Worm (Caenorhabditis elegans) whole organism, L4 larva: ENCODE measurements around the gene D1014.6.

ENCODE experiments used
- D1046.2 ChIP-seq: fragments of 200-800 bp; sonication (Bioruptor generic); IDR thresholded peaks from 2 replicates; pipeline ENCODE4 v1.3.6; 2022; ENCODE audit warnings: missing genetic modification characterization, missing compliant biosample characterization
- F10B5.3 ChIP-seq: sonication (generic microtip); optimal IDR thresholded peaks from 2 replicates; lab custom pipeline; 2016; ENCODE audit warnings: mild to moderate bottlenecking, missing genetic modification characterization, missing compliant biosample characterization
- F49E8.2 ChIP-seq: sonication (generic microtip); optimal IDR thresholded peaks from 2 replicates; lab custom pipeline; 2016; ENCODE audit warnings: missing compliant biosample characterization, mild to moderate bottlenecking, missing genetic modification characterization, borderline replicate concordance
- R02D3.7 ChIP-seq: fragments of 150-350 bp; sonication (generic microtip); optimal IDR thresholded peaks from 3 replicates; lab custom pipeline; 2014; ENCODE audit warnings: missing biosample characterization, missing genetic modification characterization
- T20F7.1 ChIP-seq: fragments of 200-800 bp; sonication (Bioruptor generic); optimal IDR thresholded peaks from 2 replicates; lab custom pipeline; 2018; ENCODE audit warnings: mild to moderate bottlenecking, missing genetic modification characterization, missing compliant biosample characterization
- T26A8.4 ChIP-seq: fragments of 200-800 bp; sonication (Bioruptor generic); IDR thresholded peaks from 2 replicates; pipeline ENCODE4 v1.3.6; 2022; ENCODE audit warnings: missing genetic modification characterization, missing compliant biosample characterization
- Y105C5A.15 ChIP-seq: fragments of 200-800 bp; sonication (Bioruptor generic); IDR thresholded peaks from 2 replicates; pipeline ENCODE4 v1.3.6; 2022; ENCODE audit warnings: missing genetic modification characterization, missing compliant biosample characterization
- ZK337.2 ChIP-seq: fragments of 200-800 bp; sonication (Bioruptor generic); IDR thresholded peaks from 2 replicates; pipeline ENCODE4 v1.3.6; 2022; ENCODE audit warnings: missing genetic modification reagents, missing genetic modification characterization, missing compliant biosample characterization
- ZK546.5 ChIP-seq, 2 experiments: sonication (generic microtip); optimal IDR thresholded peaks; 2 replicates each; lab custom pipeline; 2017; ENCODE audit warnings: missing biosample characterization in 2 of 2, missing genetic modification characterization in 2 of 2
- aha-1 ChIP-seq: fragments of 150-350 bp; peaks from one replicate; lab custom pipeline; 2014; ENCODE audit warnings: missing biosample characterization, missing genetic modification characterization
- ceh-44 ChIP-seq: fragments of 200-800 bp; sonication (Bioruptor generic); IDR thresholded peaks from 2 replicates; pipeline ENCODE4 v1.3.6; 2022; ENCODE audit warnings: missing genetic modification reagents, missing genetic modification characterization, missing compliant biosample characterization
- ceh-62 ChIP-seq: sonication (generic microtip); optimal IDR thresholded peaks from 2 replicates; lab custom pipeline; 2017; ENCODE audit warnings: missing biosample characterization, missing genetic modification characterization
- ceh-82 ChIP-seq: sonication (generic microtip); optimal IDR thresholded peaks from 2 replicates; lab custom pipeline; 2017; ENCODE audit warnings: missing biosample characterization, missing genetic modification characterization
- cey-2 ChIP-seq: sonication (generic microtip); optimal IDR thresholded peaks from 3 replicates; lab custom pipeline; 2017; ENCODE audit warnings: missing genetic modification characterization, mild to moderate bottlenecking, missing compliant biosample characterization, antibody characterized with exemption, borderline replicate concordance; ENCODE audit not compliant: insufficient read depth
- daf-8 ChIP-seq: fragments of 200-800 bp; sonication (Bioruptor generic); IDR thresholded peaks from 2 replicates; pipeline ENCODE4 v1.3.6; 2022; ENCODE audit warnings: missing genetic modification characterization, missing compliant biosample characterization
- dmd-8 ChIP-seq: fragments of 200-800 bp; sonication (Bioruptor generic); IDR thresholded peaks from 2 replicates; pipeline ENCODE4 v1.3.6; 2022; ENCODE audit warnings: missing genetic modification characterization, missing compliant biosample characterization
- duxl-1 ChIP-seq: sonication (generic microtip); optimal IDR thresholded peaks from 2 replicates; lab custom pipeline; 2016; ENCODE audit warnings: mild to moderate bottlenecking, missing genetic modification characterization, moderate library complexity, missing compliant biosample characterization; ENCODE audit not compliant: poor library complexity
- gei-8 ChIP-seq: fragments of 200-800 bp; sonication (Bioruptor generic); optimal IDR thresholded peaks from 2 replicates; lab custom pipeline; 2018; ENCODE audit warnings: mild to moderate bottlenecking, missing genetic modification characterization, missing compliant biosample characterization
- hlh-30 ChIP-seq: sonication (generic microtip); optimal IDR thresholded peaks from 2 replicates; lab custom pipeline; 2017; ENCODE audit warnings: antibody characterized with exemption, mild to moderate bottlenecking, missing genetic modification characterization, missing compliant biosample characterization; ENCODE audit not compliant: insufficient read depth
- hmg-1.1 ChIP-seq: fragments of 200-800 bp; sonication (Bioruptor generic); IDR thresholded peaks from 2 replicates; pipeline ENCODE4 v1.3.6; 2022; ENCODE audit warnings: missing genetic modification reagents, missing genetic modification characterization, missing compliant biosample characterization
- jun-1 ChIP-seq: fragments of 150-350 bp; optimal IDR thresholded peaks from 2 replicates; lab custom pipeline; 2014; ENCODE audit warnings: missing biosample characterization, missing genetic modification reagents, missing genetic modification characterization
- lin-1 ChIP-seq: fragments of 200-800 bp; sonication (Bioruptor generic); IDR thresholded peaks from 2 replicates; pipeline ENCODE4 v1.3.6; 2022; ENCODE audit warnings: missing genetic modification reagents, missing genetic modification characterization, missing compliant biosample characterization
- lin-13 ChIP-seq: fragments of 150-350 bp; optimal IDR thresholded peaks from 2 replicates; lab custom pipeline; 2014; ENCODE audit warnings: missing biosample characterization, missing genetic modification reagents, missing genetic modification characterization
- lin-29 ChIP-seq: fragments of 200-800 bp; sonication (Bioruptor generic); IDR thresholded peaks from 2 replicates; pipeline ENCODE4 v1.3.6; 2022; ENCODE audit warnings: missing genetic modification reagents, missing genetic modification characterization, missing compliant biosample characterization
- lin-38 ChIP-seq: fragments of 200-800 bp; sonication (Bioruptor generic); IDR thresholded peaks from 2 replicates; pipeline ENCODE4 v1.3.6; 2022; ENCODE audit warnings: missing genetic modification reagents, missing genetic modification characterization, missing compliant biosample characterization
- lin-39 ChIP-seq: fragments of 150-350 bp; optimal IDR thresholded peaks from 2 replicates; lab custom pipeline; 2014; ENCODE audit warnings: missing biosample characterization, missing genetic modification reagents, missing genetic modification characterization
- lir-3 ChIP-seq: sonication (generic microtip); optimal IDR thresholded peaks from 2 replicates; lab custom pipeline; 2016; ENCODE audit warnings: mild to moderate bottlenecking, missing genetic modification characterization, missing compliant biosample characterization
- lsy-2 ChIP-seq, 2 experiments: fragments of 150-350 bp in 1 of 2; sonication (generic microtip) in 1 of 2; optimal IDR thresholded peaks; 2 replicates each; lab custom pipeline; 2014 to 2017; ENCODE audit warnings: missing biosample characterization in 2 of 2, missing genetic modification characterization in 2 of 2
- mdl-1 ChIP-seq, 2 experiments: fragments of 150-350 bp in 1 of 2; sonication (generic microtip) in 1 of 2; optimal IDR thresholded peaks; 2 replicates each; lab custom pipeline; 2014 to 2017; ENCODE audit warnings: missing biosample characterization in 2 of 2, missing genetic modification characterization in 2 of 2
- mdt-29 ChIP-seq: fragments of 200-800 bp; sonication (Bioruptor generic); IDR thresholded peaks from 2 replicates; pipeline ENCODE4 v1.3.6; 2022; ENCODE audit warnings: missing genetic modification reagents, missing genetic modification characterization, missing compliant biosample characterization
- mxl-3 ChIP-seq: fragments of 200-800 bp; sonication (Bioruptor generic); optimal IDR thresholded peaks from 2 replicates; lab custom pipeline; 2018; ENCODE audit warnings: mild to moderate bottlenecking, missing genetic modification characterization, missing compliant biosample characterization
- nhr-102 ChIP-seq: sonication (generic microtip); optimal IDR thresholded peaks from 2 replicates; lab custom pipeline; 2016; ENCODE audit warnings: mild to moderate bottlenecking, missing genetic modification characterization, moderate library complexity, missing compliant biosample characterization
- nhr-237 ChIP-seq: sonication (generic microtip); optimal IDR thresholded peaks from 2 replicates; lab custom pipeline; 2017; ENCODE audit warnings: missing biosample characterization, missing genetic modification characterization
- nhr-25 ChIP-seq: sonication (generic microtip); optimal IDR thresholded peaks from 2 replicates; lab custom pipeline; 2017; ENCODE audit warnings: missing genetic modification characterization, mild to moderate bottlenecking, missing compliant biosample characterization, antibody characterized with exemption, moderate library complexity, borderline replicate concordance; ENCODE audit not compliant: insufficient read depth
- nhr-41 ChIP-seq: fragments of 200-800 bp; sonication (Bioruptor generic); IDR thresholded peaks from 2 replicates; pipeline ENCODE4 v1.3.6; 2022; ENCODE audit warnings: missing genetic modification reagents, missing genetic modification characterization, missing compliant biosample characterization
- nhr-42 ChIP-seq: fragments of 200-800 bp; sonication (Bioruptor generic); IDR thresholded peaks from 2 replicates; pipeline ENCODE4 v1.3.6; 2022; ENCODE audit warnings: missing genetic modification characterization, missing compliant biosample characterization
- nhr-48 ChIP-seq: sonication (generic microtip); optimal IDR thresholded peaks from 2 replicates; lab custom pipeline; 2016; ENCODE audit warnings: mild to moderate bottlenecking, missing genetic modification characterization, missing compliant biosample characterization
- nhr-6 ChIP-seq: fragments of 150-350 bp; optimal IDR thresholded peaks from 2 replicates; lab custom pipeline; 2014; ENCODE audit warnings: missing biosample characterization, missing genetic modification characterization
- nhr-76 ChIP-seq: fragments of 150-350 bp; optimal IDR thresholded peaks from 2 replicates; lab custom pipeline; 2014; ENCODE audit warnings: missing biosample characterization, missing genetic modification characterization
- nhr-77 ChIP-seq: fragments of 150-350 bp; optimal IDR thresholded peaks from 2 replicates; lab custom pipeline; 2014; ENCODE audit warnings: missing biosample characterization, missing genetic modification characterization
- sdz-12 ChIP-seq: fragments of 200-800 bp; sonication (Bioruptor generic); optimal IDR thresholded peaks from 2 replicates; lab custom pipeline; 2018; ENCODE audit warnings: mild to moderate bottlenecking, missing genetic modification characterization, missing compliant biosample characterization
- skn-1 ChIP-seq: fragments of 150-350 bp; optimal IDR thresholded peaks from 2 replicates; lab custom pipeline; 2014; ENCODE audit warnings: missing biosample characterization, missing genetic modification characterization
- snpc-4 ChIP-seq: fragments of 150-350 bp; optimal IDR thresholded peaks from 2 replicates; lab custom pipeline; 2014; ENCODE audit warnings: missing biosample characterization, missing genetic modification characterization
- spr-1 ChIP-seq: sonication (generic microtip); optimal IDR thresholded peaks from 2 replicates; lab custom pipeline; 2016; ENCODE audit warnings: mild to moderate bottlenecking, missing genetic modification characterization, missing compliant biosample characterization
- tag-97 ChIP-seq: fragments of 200-800 bp; sonication (Bioruptor generic); IDR thresholded peaks from 2 replicates; pipeline ENCODE4 v1.3.6; 2022; ENCODE audit warnings: missing genetic modification characterization, missing compliant biosample characterization
- unc-130 ChIP-seq: sonication (generic microtip); optimal IDR thresholded peaks from 2 replicates; lab custom pipeline; 2016; ENCODE audit warnings: missing genetic modification reagents, missing genetic modification characterization, missing compliant biosample characterization
- unc-39 ChIP-seq: sonication (generic microtip); optimal IDR thresholded peaks from 2 replicates; lab custom pipeline; 2017; ENCODE audit warnings: missing biosample characterization, missing genetic modification characterization
- vab-7 ChIP-seq: fragments of 200-800 bp; sonication (Bioruptor generic); IDR thresholded peaks from 2 replicates; pipeline ENCODE4 v1.3.6; 2022; ENCODE audit warnings: missing genetic modification reagents, missing genetic modification characterization, missing compliant biosample characterization
- zfp-3 ChIP-seq: fragments of 200-800 bp; sonication (Bioruptor generic); conservative IDR thresholded peaks from 2 replicates; pipeline ENCODE4 v1.3.6; 2022; ENCODE audit warnings: missing genetic modification reagents, missing genetic modification characterization, missing compliant biosample characterization
- zip-11 ChIP-seq: fragments of 200-800 bp; sonication (Bioruptor generic); IDR thresholded peaks from 2 replicates; pipeline ENCODE4 v1.3.6; 2022; ENCODE audit warnings: missing genetic modification characterization, missing compliant biosample characterization
- zip-2 ChIP-seq: fragments of 150-350 bp; optimal IDR thresholded peaks from 2 replicates; lab custom pipeline; 2014; ENCODE audit warnings: missing biosample characterization, missing genetic modification characterization
- ztf-7 ChIP-seq: fragments of 150-350 bp; optimal IDR thresholded peaks from 2 replicates; lab custom pipeline; 2014; ENCODE audit warnings: missing biosample characterization, missing genetic modification characterization

D1014.6 gene

DNA sequence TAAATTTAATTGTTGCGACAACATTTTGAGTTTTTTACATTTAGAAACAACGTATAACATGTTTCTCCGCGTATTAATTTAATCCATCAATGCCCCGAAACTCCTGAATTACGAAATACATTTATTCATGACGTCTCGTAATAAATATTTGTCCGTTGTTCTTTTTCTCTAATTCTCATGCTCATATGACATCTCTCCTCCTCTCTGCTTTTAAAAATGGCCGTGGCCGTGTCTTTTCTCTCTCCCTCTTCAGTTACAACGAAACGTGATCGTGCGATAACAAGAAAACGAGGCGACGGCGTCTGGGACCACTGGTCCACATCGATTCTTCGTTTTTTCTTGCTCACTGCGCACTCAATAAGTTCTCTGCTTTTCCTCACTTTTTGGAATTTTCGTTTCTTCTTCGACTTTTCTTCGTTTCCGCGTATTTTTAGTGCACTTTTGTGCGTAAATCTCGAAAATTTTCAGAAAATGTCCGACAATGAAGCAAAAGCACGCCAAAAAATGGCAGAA lies 9.2 kb downstream of the D1014.6 start, which contains the start of gene snap-1 (continued):
- TF ChIP-seq aha-1 (tag; lab: Kevin White, UChicago) (peak; percentile 88), vab-7 (GFP tag; lab: Robert Waterston, UW) (no peak), ztf-7 (tag; lab: Kevin White, UChicago) (no peak), nhr-102 (tag; lab: Kevin White, UChicago) (no peak), lin-38 (GFP tag; lab: Robert Waterston, UW) (no peak), mdt-29 (no peak), T20F7.1 (GFP tag; lab: Kevin White, UChicago) (peak; percentile 42), nhr-41 (GFP tag; lab: Robert Waterston, UW) (no peak), mxl-3 (GFP tag; lab: Kevin White, UChicago) (peak; percentile 74), F49E8.2 (tag; lab: Kevin White, UChicago) (no peak), cey-2 (tag; lab: Kevin White, UChicago) (no peak), hlh-30 (tag; lab: Kevin White, UChicago) (peak; percentile 93), mdl-1 (tag; optimal IDR thresholded peaks at IDR 0.05; lab: Kevin White, UChicago) (peak in 1 of 2 experiments; percentile 38), sdz-12 (GFP tag; lab: Kevin White, UChicago) (no peak), spr-1 (tag; lab: Kevin White, UChicago) (no peak), gei-8 (GFP tag; lab: Kevin White, UChicago) (no peak), nhr-6 (tag; lab: Kevin White, UChicago) (no peak), D1046.2 (GFP tag; lab: Robert Waterston, UW) (no peak), lin-1 (GFP tag; lab: Robert Waterston, UW) (no peak), ceh-82 (tag; lab: Kevin White, UChicago) (no peak), skn-1 (tag; lab: Kevin White, UChicago) (no peak), nhr-77 (tag; lab: Kevin White, UChicago) (no peak), zfp-3 (GFP tag; lab: Robert Waterston, UW) (no peak), dmd-8 (GFP tag; lab: Robert Waterston, UW) (no peak), hmg-1.1 (GFP tag; lab: Robert Waterston, UW) (peak; percentile 57), lin-29 (GFP tag; lab: Robert Waterston, UW) (no peak), R02D3.7 (no peak), duxl-1 (tag; lab: Kevin White, UChicago) (no peak), nhr-237 (tag; lab: Kevin White, UChicago) (no peak), T26A8.4 (GFP tag; lab: Robert Waterston, UW) (no peak), nhr-48 (no peak), nhr-42 (GFP tag; lab: Robert Waterston, UW) (no peak), F10B5.3 (tag; lab: Kevin White, UChicago) (no peak), zip-2 (tag; lab: Kevin White, UChicago) (no peak), ceh-62 (tag; lab: Kevin White, UChicago) (no peak), nhr-25 (tag; lab: Kevin White, UChicago) (no peak), ZK337.2 (GFP tag; lab: Robert Waterston, UW) (no peak), nhr-76 (no peak), tag-97 (GFP tag; lab: Robert Waterston, UW) (no peak), Y105C5A.15 (GFP tag; lab: Robert Waterston, UW) (no peak), jun-1 (tag; lab: Kevin White, UChicago) (no peak), unc-39 (tag; lab: Kevin White, UChicago) (no peak), lin-39 (tag; lab: Kevin White, UChicago) (no peak), lin-13 (GFP tag; lab: Kevin White, UChicago) (no peak), daf-8 (no peak), lir-3 (tag; lab: Kevin White, UChicago) (no peak), zip-11 (GFP tag; lab: Robert Waterston, UW) (no peak), lsy-2 (tag; optimal IDR thresholded peaks at IDR 0.05; lab: Kevin White, UChicago) (peak in 1 of 2 experiments; percentile 75), unc-130 (no peak), ceh-44 (peak; percentile 36; the same call in 1 of the 2 replicates), snpc-4 (tag; lab: Kevin White, UChicago) (no peak), ZK546.5 (tag; optimal IDR thresholded peaks at IDR 0.05; lab: Kevin White, UChicago) (no peak)
